Worm (Caenorhabditis elegans): ENCODE measurements around the gene Y39A1A.20.

DNA sequence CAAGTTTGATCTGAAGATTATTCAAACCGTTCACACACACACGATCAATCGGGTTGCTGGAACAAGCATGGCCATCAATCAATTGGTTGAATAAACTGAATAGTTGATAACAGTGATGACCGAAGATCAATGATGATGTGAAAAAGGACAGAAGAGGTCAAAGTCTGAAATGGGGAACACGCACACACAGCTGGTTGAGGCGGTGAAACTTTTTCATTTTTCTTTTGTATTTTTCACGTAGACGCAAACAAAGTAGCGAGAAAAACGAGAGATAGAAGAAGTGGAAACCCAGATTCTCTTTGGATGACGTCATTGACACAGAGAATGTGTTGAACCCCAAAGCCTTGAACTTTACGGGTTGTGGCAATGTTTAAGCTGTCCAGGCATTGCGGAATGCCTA is 17.1 kb upstream of the Y39A1A.20 start:
- TF ChIP-seq ets-7 (tag; optimal IDR thresholded peaks at IDR 0.05) (no peak), tbx-37 (GFP tag; conservative IDR thresholded peaks at IDR 0.05) (no peak), flt-1 (GFP tag; IDR thresholded peaks at IDR 0.05) (no peak), scrt-1 (GFP tag; IDR thresholded peaks at IDR 0.05) (no peak), B0310.2 (tag; optimal IDR thresholded peaks at IDR 0.05) (no peak), F13C5.2 (tag; optimal IDR thresholded peaks at IDR 0.05) (no peak), ama-1 (optimal IDR thresholded peaks at IDR 0.05) (no peak), sea-1 (GFP tag; conservative IDR thresholded peaks at IDR 0.05) (no peak), hnd-1 (tag; optimal IDR thresholded peaks at IDR 0.05) (no peak), pes-1 (GFP tag; IDR thresholded peaks at IDR 0.05) (no peak), aly-1 (tag; optimal IDR thresholded peaks at IDR 0.05) (no peak), ceh-36 (tag; optimal IDR thresholded peaks at IDR 0.05) (no peak), hmg-4 (GFP tag; optimal IDR thresholded peaks at IDR 0.05) (no peak)
